Worm (Caenorhabditis elegans) whole organism, early embryonic: Measurements from ENCODE around the gene tiar-1.

Source experiments
- F13C5.2 ChIP-seq: sonication (generic microtip); optimal IDR thresholded peaks from 2 replicates; lab custom pipeline; 2017; ENCODE audit warnings: mild to moderate bottlenecking, missing genetic modification characterization, inconsistent platforms, missing compliant biosample characterization
- ama-1 ChIP-seq: fragments of 150-350 bp; optimal IDR thresholded peaks from 2 replicates; lab custom pipeline; 2014
- ets-7 ChIP-seq: sonication (generic microtip); optimal IDR thresholded peaks from 2 replicates; lab custom pipeline; 2016; ENCODE audit warnings: missing genotype, missing genetic modification characterization, missing compliant biosample characterization
- hnd-1 ChIP-seq: sonication (generic microtip); optimal IDR thresholded peaks from 2 replicates; lab custom pipeline; 2016; ENCODE audit warnings: missing genetic modification characterization, missing compliant biosample characterization
- scrt-1 ChIP-seq: fragments of 200-800 bp; sonication (Bioruptor generic); IDR thresholded peaks from 2 replicates; pipeline ENCODE4 v1.3.6; 2022; ENCODE audit warnings: missing genetic modification characterization, missing compliant biosample characterization
- sea-1 ChIP-seq: fragments of 200-800 bp; sonication (Bioruptor generic); conservative IDR thresholded peaks from 2 replicates; pipeline ENCODE4 v1.3.6; 2022; ENCODE audit warnings: missing genetic modification characterization, missing compliant biosample characterization
- tbx-11 ChIP-seq: fragments of 200-800 bp; sonication (Bioruptor generic); IDR thresholded peaks from 2 replicates; pipeline ENCODE4 v1.3.6; 2022; ENCODE audit warnings: missing genetic modification characterization, missing compliant biosample characterization
- tra-4 ChIP-seq: sonication (generic microtip); optimal IDR thresholded peaks from 2 replicates; lab custom pipeline; 2017; ENCODE audit warnings: missing genetic modification characterization, missing compliant biosample characterization

DNA sequence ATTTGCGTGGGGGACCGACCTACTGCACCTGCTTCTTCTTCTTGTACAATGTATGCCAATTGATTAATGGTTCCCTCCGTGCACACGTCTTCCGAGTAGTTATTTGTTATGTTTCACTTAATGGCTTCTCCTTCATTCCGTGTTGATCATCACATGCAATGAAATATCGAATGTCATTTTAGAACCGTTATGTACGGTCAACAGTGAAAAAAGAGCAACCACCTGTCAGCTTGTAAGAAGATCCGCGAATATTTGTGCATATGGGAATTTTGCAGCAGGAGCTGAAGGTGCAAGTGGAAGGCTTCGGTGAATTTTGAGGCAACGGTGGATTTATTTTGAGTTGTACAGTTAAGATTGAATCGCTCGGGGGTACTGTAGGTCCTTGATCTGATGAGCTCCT lies 22.0 kb upstream of the tiar-1 start:
- no peak for TF ChIP-seq F13C5.2
- no peak for TF ChIP-seq ama-1 (lab: Kevin White, UChicago)
- no peak for TF ChIP-seq ets-7 (tag; lab: Kevin White, UChicago)
- TF ChIP-seq scrt-1 (GFP tag; lab: Robert Waterston, UW), result no peak
- TF ChIP-seq tra-4 (tag; lab: Kevin White, UChicago), result no peak
- TF ChIP-seq sea-1 (GFP tag; lab: Robert Waterston, UW), result no peak
- TF ChIP-seq hnd-1 (tag; lab: Kevin White, UChicago), result no peak
- TF ChIP-seq tbx-11, result no peak
